Fruit fly (Drosophila melanogaster) whole organism, adult: ENCODE results near the gene CG7512.

Experiments used
- CG11617 ChIP-seq: fragments of 200-800 bp; sonication (Bioruptor generic); optimal IDR thresholded peaks from 2 replicates; lab custom pipeline; 2017; ENCODE audit warnings: mild to moderate bottlenecking, missing biosample characterization, missing genetic modification reagents, missing genetic modification characterization
- CG12768 ChIP-seq: fragments of 200-800 bp; sonication (Bioruptor generic); optimal IDR thresholded peaks from 2 replicates; lab custom pipeline; 2017; ENCODE audit warnings: missing biosample characterization, missing genetic modification characterization, mild to moderate bottlenecking, moderate library complexity, missing genetic modification reagents
- CG14711 ChIP-seq: fragments of 200-800 bp; sonication (Bioruptor generic); optimal IDR thresholded peaks from 2 replicates; lab custom pipeline; 2018; ENCODE audit warnings: missing biosample characterization, mild to moderate bottlenecking, missing genetic modification characterization, moderate library complexity
- CG1620 ChIP-seq: fragments of 200-800 bp; sonication (Bioruptor generic); optimal IDR thresholded peaks from 2 replicates; lab custom pipeline; 2016; ENCODE audit warnings: missing biosample characterization, missing genetic modification characterization
- CG33017 ChIP-seq: fragments of 200-800 bp; sonication (Bioruptor generic); optimal IDR thresholded peaks from 2 replicates; lab custom pipeline; 2018; ENCODE audit warnings: missing biosample characterization, mild to moderate bottlenecking, missing genetic modification characterization, moderate library complexity
- CG5204 ChIP-seq: fragments of 200-800 bp; sonication (Bioruptor generic); optimal IDR thresholded peaks from 2 replicates; lab custom pipeline; 2016; ENCODE audit warnings: missing biosample characterization, missing genetic modification characterization
- CG7045 ChIP-seq: fragments of 200-800 bp; sonication (Bioruptor generic); optimal IDR thresholded peaks from 2 replicates; lab custom pipeline; 2017; ENCODE audit warnings: missing biosample characterization, mild to moderate bottlenecking, missing genetic modification characterization
- CG7101 ChIP-seq: fragments of 200-800 bp; sonication (Bioruptor generic); optimal IDR thresholded peaks from 2 replicates; lab custom pipeline; 2018; ENCODE audit warnings: missing biosample characterization, mild to moderate bottlenecking, missing genetic modification characterization, moderate library complexity
- Clk ChIP-seq: fragments of 200-800 bp; sonication (Bioruptor generic); optimal IDR thresholded peaks from 2 replicates; lab custom pipeline; 2017; ENCODE audit warnings: missing biosample characterization, missing genetic modification characterization
- Crg-1 ChIP-seq: fragments of 200-800 bp; sonication (Bioruptor generic); optimal IDR thresholded peaks from 2 replicates; lab custom pipeline; 2016; ENCODE audit warnings: missing biosample characterization, missing genetic modification characterization
- Hr96 ChIP-seq: fragments of 200-800 bp; sonication (Bioruptor generic); optimal IDR thresholded peaks from 2 replicates; lab custom pipeline; 2016; ENCODE audit warnings: missing biosample characterization, missing genetic modification characterization
- Mnt ChIP-seq: fragments of 200-800 bp; sonication (Bioruptor generic); optimal IDR thresholded peaks from 2 replicates; lab custom pipeline; 2016; ENCODE audit warnings: missing biosample characterization, mild to moderate bottlenecking, missing genetic modification characterization
- bab1 ChIP-seq: fragments of 200-800 bp; sonication (Bioruptor generic); optimal IDR thresholded peaks from 3 replicates; lab custom pipeline; 2019; ENCODE audit warnings: missing biosample characterization, mild to moderate bottlenecking, missing genetic modification characterization, moderate library complexity
- cic ChIP-seq: fragments of 200-800 bp; sonication (Bioruptor generic); optimal IDR thresholded peaks from 2 replicates; lab custom pipeline; 2017; ENCODE audit warnings: missing biosample characterization, mild to moderate bottlenecking, missing genetic modification characterization, moderate library complexity
- cnc ChIP-seq, 2 experiments: fragments of >200 bp; optimal IDR thresholded peaks; 2 replicates each; lab custom pipeline; 2017
- kay ChIP-seq: fragments of 200-800 bp; sonication (Bioruptor generic); peaks from one replicate; lab custom pipeline; 2016; ENCODE audit warnings: missing biosample characterization, missing genetic modification characterization, borderline replicate concordance
- ovo ChIP-seq: fragments of 200-800 bp; sonication (Bioruptor generic); optimal IDR thresholded peaks from 2 replicates; lab custom pipeline; 2016; ENCODE audit warnings: missing biosample characterization, missing genetic modification characterization
- pad ChIP-seq: fragments of 200-800 bp; sonication (Bioruptor generic); optimal IDR thresholded peaks from 3 replicates; lab custom pipeline; 2017; ENCODE audit warnings: missing biosample characterization, missing genetic modification characterization, mild to moderate bottlenecking, moderate library complexity, missing genetic modification reagents
- tj ChIP-seq: fragments of 200-800 bp; sonication (Bioruptor generic); optimal IDR thresholded peaks from 3 replicates; lab custom pipeline; 2017; ENCODE audit warnings: missing biosample characterization, mild to moderate bottlenecking, missing genetic modification characterization, moderate library complexity
- toe ChIP-seq: fragments of 200-800 bp; sonication (Bioruptor generic); optimal IDR thresholded peaks from 2 replicates; lab custom pipeline; 2016; ENCODE audit warnings: missing biosample characterization, missing genetic modification characterization

The CG7512 gene

DNA sequence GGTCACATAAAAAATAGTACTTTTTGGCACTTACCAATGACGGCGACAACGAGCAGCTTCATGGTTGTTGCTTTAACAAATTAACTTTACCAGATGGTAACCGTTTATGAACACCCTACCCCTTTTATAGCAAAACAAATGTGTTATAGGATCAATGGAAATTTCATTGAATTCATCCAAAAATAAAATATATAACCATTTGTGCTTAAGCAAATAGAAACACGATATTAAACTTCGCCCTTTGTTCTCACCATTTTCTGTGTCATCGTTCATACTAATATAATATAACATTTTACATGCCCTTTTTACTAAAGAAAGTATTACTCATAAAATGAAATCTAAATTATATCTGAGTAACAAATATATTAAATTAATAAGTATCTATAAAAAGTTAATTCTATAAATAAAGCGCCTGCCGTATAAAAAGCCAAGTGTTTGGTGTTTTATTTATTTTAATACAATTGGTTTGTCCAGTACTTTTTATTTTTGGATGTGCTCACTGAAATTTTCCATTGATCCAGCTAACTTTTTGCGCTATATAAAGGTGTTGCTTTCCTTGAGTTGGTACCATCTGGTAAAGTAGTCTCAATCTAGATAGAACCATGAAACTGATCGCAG is 4.1 kb upstream of the CG7512 start, which contains the start of the genes Sgs8 and Sgs7:
Gene Sgs8 (minus strand): TSS at position 101 of the 618 bp plus-strand sequence.
Gene Sgs7 (plus strand): TSS at position 568 of the 618 bp plus-strand sequence.
- TF ChIP-seq CG12768 = no peak
- TF ChIP-seq CG1620 (GFP tag; lab: Kevin White, UChicago) = no peak
- TF ChIP-seq Clk = no peak
- TF ChIP-seq toe = no peak
- no peak for TF ChIP-seq CG7045 (GFP tag; lab: Kevin White, UChicago)

DNA sequence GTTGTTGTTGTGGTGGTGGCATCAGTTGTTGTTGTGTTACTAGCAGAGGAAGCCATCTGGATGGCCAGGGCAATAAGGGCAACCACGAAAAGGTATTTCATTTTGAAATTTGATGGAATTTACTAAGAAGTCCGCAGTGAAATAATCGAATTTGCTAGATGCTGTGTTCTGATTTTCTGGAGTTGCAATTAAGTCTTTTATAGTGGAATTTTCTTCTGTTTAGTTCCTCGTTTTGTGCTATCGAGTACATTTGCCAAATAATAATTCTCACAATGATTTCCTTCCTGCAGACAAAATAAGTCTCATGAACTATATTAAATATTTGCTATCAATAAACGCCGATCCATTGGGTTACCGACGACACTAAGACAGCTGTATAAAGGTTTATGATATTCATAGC is 3.0 kb upstream of the CG7512 start, which contains the start of gene CG33272:
Gene CG33272 (minus strand): TSS at position 101 of the 400 bp plus-strand sequence.
- TF ChIP-seq ovo (GFP tag; lab: Kevin White, UChicago) = no peak
- TF ChIP-seq CG14711 (tag; lab: Kevin White, UChicago) = no peak
- no peak for TF ChIP-seq tj (GFP tag; lab: Kevin White, UChicago)
- no peak for TF ChIP-seq CG7101 (tag; lab: Kevin White, UChicago)
- TF ChIP-seq Crg-1 (GFP tag; lab: Kevin White, UChicago) = no peak
- no peak for TF ChIP-seq CG33017 (tag; lab: Kevin White, UChicago)
- TF ChIP-seq Mnt (GFP tag; lab: Kevin White, UChicago) = no peak
- TF ChIP-seq CG5204 (GFP tag; lab: Kevin White, UChicago) = no peak
- TF ChIP-seq bab1 (GFP tag; lab: Kevin White, UChicago) = no peak
- no peak for TF ChIP-seq CG7045 (GFP tag; lab: Kevin White, UChicago)
- no peak for TF ChIP-seq toe
- no peak for TF ChIP-seq cnc (optimal IDR thresholded peaks at IDR 0.05; lab: Kevin White, UChicago)
- no peak for TF ChIP-seq CG11617 (GFP tag; lab: Kevin White, UChicago)
- TF ChIP-seq kay (GFP tag; lab: Kevin White, UChicago) = no peak
- no peak for TF ChIP-seq Hr96 (GFP tag; lab: Kevin White, UChicago)
- TF ChIP-seq CG1620 (GFP tag; lab: Kevin White, UChicago) = no peak

DNA sequence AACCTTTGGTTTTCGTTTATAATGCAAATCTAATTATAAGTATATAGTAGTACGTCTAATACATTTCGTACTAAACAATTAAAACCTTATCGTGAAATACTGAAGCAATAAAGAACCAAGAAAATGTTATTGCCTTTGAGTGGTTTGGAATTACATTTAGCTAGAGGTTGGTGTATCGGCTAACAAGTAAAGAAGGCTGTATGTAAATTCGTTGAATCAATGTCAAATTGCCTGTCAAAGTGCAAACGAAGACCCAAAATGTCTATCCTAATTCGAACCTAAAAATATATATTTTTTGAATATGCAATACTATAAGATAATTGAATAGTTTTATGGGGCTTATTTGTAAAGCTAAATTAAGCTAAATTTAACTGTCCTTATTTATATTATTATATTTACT is 2.3 kb upstream of the CG7512 start:
- TF ChIP-seq pad (GFP tag; lab: Kevin White, UChicago) (no peak), CG33017 (tag; lab: Kevin White, UChicago) (no peak), kay (GFP tag; lab: Kevin White, UChicago) (no peak), CG12768 (no peak), CG7101 (tag; lab: Kevin White, UChicago) (no peak), cnc (optimal IDR thresholded peaks at IDR 0.05; lab: Kevin White, UChicago) (no peak), tj (GFP tag; lab: Kevin White, UChicago) (no peak), CG7045 (GFP tag; lab: Kevin White, UChicago) (no peak), cic (GFP tag; lab: Kevin White, UChicago) (no peak), Crg-1 (GFP tag; lab: Kevin White, UChicago) (no peak), CG5204 (GFP tag; lab: Kevin White, UChicago) (no peak), CG14711 (tag; lab: Kevin White, UChicago) (no peak), CG1620 (GFP tag; lab: Kevin White, UChicago) (no peak), ovo (GFP tag; lab: Kevin White, UChicago) (no peak), Hr96 (GFP tag; lab: Kevin White, UChicago) (no peak)

DNA sequence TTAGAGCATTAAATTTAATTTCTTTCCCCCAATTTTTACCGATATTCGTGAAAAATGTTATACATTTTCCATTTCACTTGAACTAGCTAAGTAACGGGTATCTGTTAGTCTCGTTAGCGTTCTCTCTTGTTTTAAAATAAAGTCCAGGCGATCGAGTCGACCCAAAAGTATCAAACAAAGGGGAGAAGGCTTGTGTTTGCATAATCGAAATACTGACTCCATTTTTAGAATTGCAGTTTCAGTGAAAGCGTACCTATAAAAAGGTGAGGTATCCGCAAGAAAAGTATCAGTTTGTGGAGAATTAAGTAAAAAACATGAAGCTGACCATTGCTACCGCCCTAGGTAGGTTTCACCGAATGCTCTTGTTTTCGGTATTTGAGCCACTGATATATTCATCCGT is 1.6 kb upstream of the CG7512 start, which contains the start of gene Sgs3:
Gene Sgs3 (plus strand): TSS at position 301 of the 400 bp plus-strand sequence.
- TF ChIP-seq cic (GFP tag; lab: Kevin White, UChicago) (no peak), tj (GFP tag; lab: Kevin White, UChicago) (no peak), CG12768 (no peak), CG7045 (GFP tag; lab: Kevin White, UChicago) (no peak), toe (no peak), ovo (GFP tag; lab: Kevin White, UChicago) (no peak), CG14711 (tag; lab: Kevin White, UChicago) (no peak), kay (GFP tag; lab: Kevin White, UChicago) (no peak), Clk (no peak), CG5204 (GFP tag; lab: Kevin White, UChicago) (no peak), CG1620 (GFP tag; lab: Kevin White, UChicago) (no peak), bab1 (GFP tag; lab: Kevin White, UChicago) (no peak), CG11617 (GFP tag; lab: Kevin White, UChicago) (no peak), cnc (optimal IDR thresholded peaks at IDR 0.05; lab: Kevin White, UChicago) (no peak), pad (GFP tag; lab: Kevin White, UChicago) (no peak), CG33017 (tag; lab: Kevin White, UChicago) (no peak), Hr96 (GFP tag; lab: Kevin White, UChicago) (no peak), Crg-1 (GFP tag; lab: Kevin White, UChicago) (no peak)

DNA sequence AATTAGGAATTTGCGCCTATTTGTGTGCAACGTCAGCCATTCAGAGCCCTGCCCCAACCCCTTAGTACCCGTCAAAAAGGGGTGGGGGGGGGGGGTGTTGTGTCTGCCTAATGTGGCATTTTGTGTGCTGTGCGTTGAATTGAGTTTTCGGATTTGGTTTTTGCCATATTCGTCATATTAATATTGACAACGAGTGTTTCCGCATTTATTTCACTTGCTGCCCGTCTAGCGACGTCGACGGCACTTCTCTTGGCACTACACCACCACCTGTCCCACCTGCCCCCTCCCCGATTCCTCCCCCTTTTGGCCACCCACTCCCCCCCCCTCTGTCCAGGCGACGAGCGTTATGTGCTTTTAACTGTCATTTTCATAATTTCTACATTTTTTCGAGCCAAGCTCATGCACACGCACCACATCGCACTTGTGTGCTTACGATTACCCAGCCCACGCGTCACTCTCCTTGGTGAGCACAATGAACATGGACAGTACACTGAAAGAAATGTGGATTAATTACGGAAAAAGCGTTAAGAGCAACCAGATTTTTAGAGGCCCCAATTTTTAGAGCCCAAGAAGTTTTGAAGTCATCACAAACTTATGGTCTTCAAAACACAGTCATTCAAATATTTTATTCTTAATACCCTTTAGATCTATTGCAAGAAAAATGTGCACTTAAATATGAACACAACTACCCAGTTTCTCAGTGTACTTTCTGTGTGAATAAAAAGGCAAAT is 2.0 kb downstream of the CG7512 start:
- no peak for TF ChIP-seq CG1620 (GFP tag; lab: Kevin White, UChicago)
- no peak for TF ChIP-seq CG33017 (tag; lab: Kevin White, UChicago)
- TF ChIP-seq cic (GFP tag; lab: Kevin White, UChicago) = no peak
- TF ChIP-seq Mnt (GFP tag; lab: Kevin White, UChicago) = no peak
- no peak for TF ChIP-seq kay (GFP tag; lab: Kevin White, UChicago)
- no peak for TF ChIP-seq CG14711 (tag; lab: Kevin White, UChicago)
- TF ChIP-seq Crg-1 (GFP tag; lab: Kevin White, UChicago) = no peak
